Worm (Caenorhabditis elegans): ENCODE measurements around the gene bed-2.

DNA sequence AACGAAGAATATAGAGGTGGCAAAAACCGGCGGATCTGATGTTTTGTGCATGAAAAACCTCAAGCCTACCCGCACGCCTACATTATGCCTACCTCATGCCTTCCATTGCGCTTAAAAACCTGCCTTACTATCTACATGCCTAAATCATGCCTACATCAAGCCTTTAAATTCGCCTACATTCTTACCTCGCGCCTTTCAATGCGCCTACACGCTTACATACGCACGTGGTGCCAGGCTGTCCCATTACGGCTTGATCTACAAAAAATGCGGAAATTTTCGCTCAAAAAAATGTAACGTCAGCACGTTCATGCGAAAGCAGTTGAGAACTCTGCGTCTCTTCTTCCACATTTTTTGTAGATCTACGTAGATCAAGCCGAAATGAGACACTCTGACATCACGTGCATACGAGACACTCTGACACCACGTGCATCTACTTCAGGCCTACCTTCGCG is 13.6 kb upstream of the bed-2 start, which contains the start of gene fbxa-220:
- TF ChIP-seq ama-1 (optimal IDR thresholded peaks at IDR 0.05) (no peak), lsy-2 (tag; optimal IDR thresholded peaks at IDR 0.05) (no peak), nhr-77 (tag; optimal IDR thresholded peaks at IDR 0.05) (no peak), nhr-28 (tag; optimal IDR thresholded peaks at IDR 0.05) (no peak), lin-1 (GFP tag; IDR thresholded peaks at IDR 0.05) (no peak), hmg-1.1 (GFP tag; IDR thresholded peaks at IDR 0.05) (no peak), pha-4 (GFP tag; IDR thresholded peaks at IDR 0.05) (no peak), pha-4 (tag; optimal IDR thresholded peaks at IDR 0.05) (no peak), ZK546.5 (tag; optimal IDR thresholded peaks at IDR 0.05) (no peak), gei-8 (GFP tag; optimal IDR thresholded peaks at IDR 0.05) (no peak), hif-1 (tag; optimal IDR thresholded peaks at IDR 0.05) (no peak)

All from whole organism, L4 larva.